Fruit fly (Drosophila melanogaster) whole organism, embryonic: ENCODE results near the gene RpS15Aa.
A peak's percentile ranks its signal among the peaks of the same experiment; 100 is the strongest.

Source experiments
- Atf-2 ChIP-seq: fragments of 200-800 bp; sonication (Bioruptor generic); optimal IDR thresholded peaks from 2 replicates; lab custom pipeline; 2016; ENCODE audit warnings: missing biosample characterization, missing genetic modification characterization
- Bteb2 ChIP-seq: fragments of 200-800 bp; sonication (Bioruptor generic); optimal IDR thresholded peaks from 2 replicates; lab custom pipeline; 2016; ENCODE audit warnings: missing biosample characterization, missing genetic modification characterization
- CG10366 ChIP-seq: fragments of 200-800 bp; sonication (Bioruptor generic); IDR thresholded peaks from 2 replicates; pipeline ENCODE4 v1.3.6; 2022; ENCODE audit warnings: missing biosample characterization, missing genetic modification characterization
- CG10431 ChIP-seq: fragments of 200-800 bp; sonication (Bioruptor generic); optimal IDR thresholded peaks from 3 replicates; lab custom pipeline; 2018; ENCODE audit warnings: missing biosample characterization, mild to moderate bottlenecking, missing genetic modification characterization
- CG11398 ChIP-seq: fragments of 200-800 bp; sonication (Bioruptor generic); optimal IDR thresholded peaks from 2 replicates; lab custom pipeline; 2016; ENCODE audit warnings: missing biosample characterization, missing genetic modification characterization
- CG12155 ChIP-seq: fragments of 200-800 bp; sonication (Bioruptor generic); optimal IDR thresholded peaks from 3 replicates; lab custom pipeline; 2016; ENCODE audit warnings: missing biosample characterization, missing genetic modification characterization
- CG12391 ChIP-seq: fragments of 200-800 bp; sonication (Bioruptor generic); optimal IDR thresholded peaks from 3 replicates; lab custom pipeline; 2018; ENCODE audit warnings: missing biosample characterization, mild to moderate bottlenecking, missing genetic modification characterization, moderate library complexity
- CG12744 ChIP-seq: fragments of 200-800 bp; sonication (Bioruptor generic); optimal IDR thresholded peaks from 2 replicates; lab custom pipeline; 2016; ENCODE audit warnings: missing biosample characterization, missing genetic modification characterization
- CG12942 ChIP-seq: fragments of 200-800 bp; sonication (Bioruptor generic); optimal IDR thresholded peaks from 3 replicates; lab custom pipeline; 2016; ENCODE audit warnings: missing biosample characterization, missing genetic modification characterization
- CG15514 ChIP-seq: fragments of 200-800 bp; sonication (Bioruptor generic); optimal IDR thresholded peaks from 3 replicates; lab custom pipeline; 2017; ENCODE audit warnings: missing biosample characterization, missing genetic modification characterization, mild to moderate bottlenecking, moderate library complexity, missing genetic modification reagents
- CG18764 ChIP-seq: fragments of 200-800 bp; sonication (Bioruptor generic); optimal IDR thresholded peaks from 3 replicates; lab custom pipeline; 2016; ENCODE audit warnings: missing biosample characterization, missing genetic modification characterization
- CG2120 ChIP-seq: fragments of 200-800 bp; sonication (Bioruptor generic); optimal IDR thresholded peaks from 3 replicates; lab custom pipeline; 2016; ENCODE audit warnings: missing biosample characterization, missing genetic modification characterization
- CG31365 ChIP-seq: fragments of 200-800 bp; sonication (Bioruptor generic); optimal IDR thresholded peaks from 2 replicates; lab custom pipeline; 2018; ENCODE audit warnings: missing biosample characterization, mild to moderate bottlenecking, missing genetic modification characterization
- CG32532 ChIP-seq: fragments of 200-800 bp; sonication (Bioruptor generic); IDR thresholded peaks from 2 replicates; pipeline ENCODE4 v1.3.6; 2022; ENCODE audit warnings: missing biosample characterization, missing genetic modification characterization
- CG3726 ChIP-seq: fragments of 200-800 bp; sonication (Bioruptor generic); IDR thresholded peaks from 3 replicates; pipeline ENCODE4, ENCODE4 v1.3.6; 2022; ENCODE audit warnings: missing biosample characterization, missing genetic modification characterization
- CG3995 ChIP-seq: fragments of 200-800 bp; sonication (Bioruptor generic); optimal IDR thresholded peaks from 3 replicates; lab custom pipeline; 2016; ENCODE audit warnings: missing biosample characterization, missing genetic modification characterization
- CG42726 ChIP-seq: fragments of 200-800 bp; sonication (Bioruptor generic); IDR thresholded peaks from 2 replicates; pipeline ENCODE4 v1.3.6; 2022; ENCODE audit warnings: missing biosample characterization, missing genetic modification characterization; ENCODE audit not compliant: partially characterized antibody
- CG4730 ChIP-seq: fragments of 200-800 bp; sonication (Bioruptor generic); IDR thresholded peaks from 2 replicates; pipeline ENCODE4 v1.3.6; 2022; ENCODE audit warnings: missing biosample characterization, missing genetic modification characterization
- CG6683 ChIP-seq: fragments of 200-800 bp; sonication (Bioruptor generic); optimal IDR thresholded peaks from 2 replicates; lab custom pipeline; 2017; ENCODE audit warnings: missing biosample characterization, mild to moderate bottlenecking, missing genetic modification characterization, missing genetic modification reagents
- CG6765 ChIP-seq: fragments of 200-800 bp; sonication (Bioruptor generic); optimal IDR thresholded peaks from 3 replicates; lab custom pipeline; 2017; ENCODE audit warnings: missing biosample characterization, mild to moderate bottlenecking, missing genetic modification characterization
- CG7928 ChIP-seq: fragments of 200-800 bp; sonication (Bioruptor generic); optimal IDR thresholded peaks from 2 replicates; lab custom pipeline; 2017; ENCODE audit warnings: missing biosample characterization, mild to moderate bottlenecking, missing genetic modification characterization
- CG9932 ChIP-seq: fragments of 200-800 bp; sonication (Bioruptor generic); IDR thresholded peaks from 2 replicates; pipeline ENCODE4 v1.3.6; 2022; ENCODE audit warnings: missing biosample characterization, missing genetic modification characterization
- D19A ChIP-seq: fragments of 200-800 bp; optimal IDR thresholded peaks from 3 replicates; lab custom pipeline; 2019; ENCODE audit warnings: missing biosample characterization, mild to moderate bottlenecking, missing genetic modification characterization, moderate library complexity
- H15 ChIP-seq: fragments of 200-800 bp; sonication (Bioruptor generic); IDR thresholded peaks from 3 replicates; pipeline ENCODE4 v1.3.6; 2022; ENCODE audit warnings: missing biosample characterization, missing genetic modification characterization
- HmgD ChIP-seq: fragments of 200-800 bp; sonication (Bioruptor generic); optimal IDR thresholded peaks from 3 replicates; lab custom pipeline; 2016; ENCODE audit warnings: missing biosample characterization, missing genetic modification characterization
- Jarid2 ChIP-seq: fragments of 200-800 bp; sonication (Bioruptor generic); optimal IDR thresholded peaks from 3 replicates; lab custom pipeline; 2017; ENCODE audit warnings: mild to moderate bottlenecking, missing biosample characterization, missing genetic modification reagents, missing genetic modification characterization
- MESR4 ChIP-seq: fragments of 200-800 bp; sonication (Bioruptor generic); optimal IDR thresholded peaks from 2 replicates; lab custom pipeline; 2018; ENCODE audit warnings: missing biosample characterization, mild to moderate bottlenecking, missing genetic modification characterization, moderate library complexity
- NfI ChIP-seq: fragments of 200-800 bp; sonication (Bioruptor generic); optimal IDR thresholded peaks from 3 replicates; lab custom pipeline; 2018; ENCODE audit warnings: missing biosample characterization, mild to moderate bottlenecking, missing genetic modification characterization, moderate library complexity
- Oaz ChIP-seq: fragments of 200-800 bp; sonication (Bioruptor generic); IDR thresholded peaks from 2 replicates; pipeline ENCODE4 v1.3.6; 2022; ENCODE audit warnings: missing biosample characterization, missing genetic modification characterization
- Optix ChIP-seq: fragments of 200-800 bp; sonication (Bioruptor generic); IDR thresholded peaks from 3 replicates; pipeline ENCODE4 v1.3.6; 2022; ENCODE audit warnings: missing biosample characterization, missing genetic modification characterization
- Rfx ChIP-seq: fragments of 200-800 bp; sonication (Bioruptor generic); IDR thresholded peaks from 2 replicates; pipeline ENCODE4 v1.3.6; 2022; ENCODE audit warnings: missing biosample characterization, missing genetic modification characterization
- Six4 ChIP-seq: fragments of 200-800 bp; sonication (Bioruptor generic); optimal IDR thresholded peaks from 2 replicates; lab custom pipeline; 2016; ENCODE audit warnings: missing biosample characterization, missing genetic modification characterization
- Taf1 ChIP-seq: fragments of 200-800 bp; sonication (Bioruptor generic); IDR thresholded peaks from 2 replicates; pipeline ENCODE4 v1.3.6; 2022; ENCODE audit warnings: missing biosample characterization, missing genetic modification characterization
- Tbp ChIP-seq: fragments of >200 bp; optimal IDR thresholded peaks from 2 replicates; lab custom pipeline; 2018; ENCODE audit warnings: missing biosample characterization, missing genetic modification characterization
- al ChIP-seq: fragments of 200-800 bp; sonication (Bioruptor generic); IDR thresholded peaks from 2 replicates; pipeline ENCODE4 v1.3.6; 2022; ENCODE audit warnings: missing biosample characterization, missing genetic modification characterization
- amos ChIP-seq: fragments of 200-800 bp; sonication (Bioruptor generic); IDR thresholded peaks from 2 replicates; pipeline ENCODE4 v1.3.6; 2022; ENCODE audit warnings: missing biosample characterization, missing genetic modification characterization; ENCODE audit not compliant: partially characterized antibody
- ash1 ChIP-seq: fragments of 200-800 bp; sonication (Bioruptor generic); optimal IDR thresholded peaks from 2 replicates; lab custom pipeline; 2018; ENCODE audit warnings: missing biosample characterization, mild to moderate bottlenecking, missing genetic modification characterization
- bcd ChIP-seq: fragments of 200-800 bp; sonication (Bioruptor generic); optimal IDR thresholded peaks from 2 replicates; lab custom pipeline; 2017; ENCODE audit warnings: missing biosample characterization, mild to moderate bottlenecking, missing genetic modification characterization
- chm ChIP-seq: fragments of 200-800 bp; sonication (Bioruptor generic); IDR thresholded peaks from 2 replicates; pipeline ENCODE4 v1.3.6; 2022; ENCODE audit warnings: missing biosample characterization, missing genetic modification characterization
- fd64A ChIP-seq: fragments of 200-800 bp; sonication (Bioruptor generic); optimal IDR thresholded peaks from 3 replicates; lab custom pipeline; 2018; ENCODE audit warnings: missing biosample characterization, mild to moderate bottlenecking, missing genetic modification characterization
- insv ChIP-seq, 2 experiments: fragments of 200-800 bp; sonication (Bioruptor generic); optimal IDR thresholded peaks; 3 replicates each; lab custom pipeline; 2016 to 2018; ENCODE audit warnings: missing biosample characterization in 2 of 2, missing genetic modification characterization in 2 of 2
- jigr1 ChIP-seq: fragments of 200-800 bp; sonication (Bioruptor generic); IDR thresholded peaks from 3 replicates; pipeline ENCODE4 v1.3.6; 2022; ENCODE audit warnings: missing biosample characterization, missing genetic modification characterization
- kay ChIP-seq: fragments of 200-800 bp; sonication (Bioruptor generic); optimal IDR thresholded peaks from 2 replicates; lab custom pipeline; 2016; ENCODE audit warnings: missing biosample characterization, missing genetic modification characterization
- kni ChIP-seq: fragments of 200-800 bp; sonication (Bioruptor generic); optimal IDR thresholded peaks from 3 replicates; lab custom pipeline; 2017; ENCODE audit warnings: mild to moderate bottlenecking, missing biosample characterization, missing genetic modification reagents, missing genetic modification characterization
- lola ChIP-seq, 3 experiments: fragments of >200 bp in 2 of 3; fragments of 200-800 bp in 1 of 3; sonication (Bioruptor generic) in 1 of 3; optimal IDR thresholded peaks; 2 replicates each; lab custom pipeline; 2017 to 2019; ENCODE audit warnings: missing biosample characterization in 3 of 3, missing genetic modification characterization in 3 of 3, mild to moderate bottlenecking in 1 of 3, moderate library complexity in 1 of 3
- nerfin-1 ChIP-seq: fragments of 200-800 bp; sonication (Bioruptor generic); optimal IDR thresholded peaks from 3 replicates; lab custom pipeline; 2019; ENCODE audit warnings: missing biosample characterization, mild to moderate bottlenecking, missing genetic modification characterization, moderate library complexity
- onecut ChIP-seq: fragments of 200-800 bp; sonication (Bioruptor generic); IDR thresholded peaks from 2 replicates; pipeline ENCODE4 v1.3.6; 2022; ENCODE audit warnings: missing biosample characterization, missing genetic modification characterization
- ssp ChIP-seq: fragments of 200-800 bp; sonication (Bioruptor generic); IDR thresholded peaks from 2 replicates; pipeline ENCODE4 v1.3.6; 2022; ENCODE audit warnings: missing biosample characterization, missing genetic modification characterization
- tgo ChIP-seq: fragments of 200-800 bp; sonication (Bioruptor generic); IDR thresholded peaks from 3 replicates; pipeline ENCODE4 v1.3.6; 2022; ENCODE audit warnings: missing biosample characterization, missing genetic modification characterization
- trem ChIP-seq: fragments of 200-800 bp; optimal IDR thresholded peaks from 3 replicates; lab custom pipeline; 2019; ENCODE audit warnings: missing biosample characterization, mild to moderate bottlenecking, missing genetic modification characterization, moderate library complexity
- yki ChIP-seq: fragments of >200 bp; optimal IDR thresholded peaks from 3 replicates; lab custom pipeline; 2018
- zen ChIP-seq: fragments of 200-800 bp; sonication (Bioruptor generic); optimal IDR thresholded peaks from 3 replicates; lab custom pipeline; 2018; ENCODE audit warnings: missing biosample characterization, mild to moderate bottlenecking, missing genetic modification characterization, moderate library complexity

Gene RpS15Aa

dm6 chrX:13319376-13319883, 18.1 kb downstream of the RpS15Aa start (continued):
- TF ChIP-seq ssp (GFP tag; lab: Robert Waterston, UW), result no peak
- TF ChIP-seq CG12942 (GFP tag; lab: Kevin White, UChicago), result no peak
- 0 out of 2 replicates have a peak, but pooled peaks have one; percentile 28 for TF ChIP-seq CG32532 (GFP tag; lab: Robert Waterston, UW)
- TF ChIP-seq Tbp (GFP tag; lab: Kevin White, UChicago), result no peak
- no peak for TF ChIP-seq Bteb2 (GFP tag; lab: Kevin White, UChicago)
- TF ChIP-seq CG2120 (GFP tag; lab: Kevin White, UChicago), result peak; percentile 10
- no peak for TF ChIP-seq CG10366
- no peak for TF ChIP-seq chm (GFP tag; lab: Robert Waterston, UW)
- TF ChIP-seq Six4, result no peak
- no peak for TF ChIP-seq CG12155 (GFP tag; lab: Kevin White, UChicago)
- no peak for TF ChIP-seq CG10431
- TF ChIP-seq tgo, result peak; percentile 16; the same call in 1 of the 3 replicates
- no peak for TF ChIP-seq trem
- no peak for TF ChIP-seq CG3995 (GFP tag; lab: Kevin White, UChicago)
- TF ChIP-seq CG3726 (GFP tag; lab: Robert Waterston, UW), result no peak
- TF ChIP-seq H15, result no peak
- TF ChIP-seq insv (GFP tag; optimal IDR thresholded peaks at IDR 0.05; lab: Kevin White, UChicago), result no peak
- TF ChIP-seq CG12391 (tag; lab: Kevin White, UChicago), result peak; percentile 47
- TF ChIP-seq yki (lab: Kevin White, UChicago), result no peak
- peak; percentile 32 for TF ChIP-seq kni
- 0 out of 2 replicates have a peak, but pooled peaks have one; percentile 14 for TF ChIP-seq Rfx (GFP tag; lab: Robert Waterston, UW)
- no peak for TF ChIP-seq zen (tag; lab: Kevin White, UChicago)
- no peak for TF ChIP-seq CG12744
- TF ChIP-seq CG15514 (GFP tag; lab: Kevin White, UChicago), result peak; percentile 28
- TF ChIP-seq CG7928, result no peak
- no peak for TF ChIP-seq CG6765 (GFP tag; lab: Kevin White, UChicago)
- TF ChIP-seq CG6683, result peak; percentile 28
- no peak for TF ChIP-seq jigr1 (GFP tag; lab: Robert Waterston, UW)
- no peak for TF ChIP-seq ash1 (GFP tag; lab: Kevin White, UChicago)
- TF ChIP-seq al (GFP tag; lab: Robert Waterston, UW), result no peak
- TF ChIP-seq Oaz, result no peak
- no peak for TF ChIP-seq HmgD (GFP tag; lab: Kevin White, UChicago)
- TF ChIP-seq Atf-2, result no peak
- TF ChIP-seq D19A (tag; lab: Kevin White, UChicago), result peak; percentile 48
- peak; percentile 41; the same call in 1 of the 2 replicates for TF ChIP-seq CG9932 (GFP tag; lab: Robert Waterston, UW)
- no peak for TF ChIP-seq CG4730 (GFP tag; lab: Robert Waterston, UW)
- TF ChIP-seq lola (GFP tag; optimal IDR thresholded peaks at IDR 0.05; lab: Kevin White, UChicago), result no peak
- no peak for TF ChIP-seq kay (GFP tag; lab: Kevin White, UChicago)
- TF ChIP-seq Taf1, result no peak
- no peak for TF ChIP-seq CG42726 (GFP tag; lab: Robert Waterston, UW)
- TF ChIP-seq fd64A (GFP tag; lab: Kevin White, UChicago), result no peak
- no peak for TF ChIP-seq CG18764 (GFP tag; lab: Kevin White, UChicago)
- no peak for TF ChIP-seq CG31365 (tag; lab: Kevin White, UChicago)
- TF ChIP-seq bcd (GFP tag; lab: Kevin White, UChicago), result peak; percentile 39
- no peak for TF ChIP-seq nerfin-1 (tag; lab: Kevin White, UChicago)
- TF ChIP-seq Jarid2 (GFP tag; lab: Kevin White, UChicago), result peak; percentile 21
- no peak for TF ChIP-seq Optix
- TF ChIP-seq NfI (GFP tag; lab: Kevin White, UChicago), result peak; percentile 36
- TF ChIP-seq onecut, result no peak
- TF ChIP-seq amos (GFP tag; lab: Robert Waterston, UW), result no peak
- no peak for TF ChIP-seq CG11398 (GFP tag; lab: Kevin White, UChicago)
- TF ChIP-seq MESR4, result no peak
